Fruit fly (Drosophila melanogaster) ovary, adult (tissue): ENCODE data around the gene CG15212.

Experiments
- CG17801 ChIP-seq: fragments of 200-800 bp; optimal IDR thresholded peaks from 2 replicates; lab custom pipeline; 2019; ENCODE audit warnings: missing biosample characterization, mild to moderate bottlenecking, missing genetic modification characterization, moderate library complexity; ENCODE audit not compliant: partially characterized antibody

The CG15212 gene

DNA sequence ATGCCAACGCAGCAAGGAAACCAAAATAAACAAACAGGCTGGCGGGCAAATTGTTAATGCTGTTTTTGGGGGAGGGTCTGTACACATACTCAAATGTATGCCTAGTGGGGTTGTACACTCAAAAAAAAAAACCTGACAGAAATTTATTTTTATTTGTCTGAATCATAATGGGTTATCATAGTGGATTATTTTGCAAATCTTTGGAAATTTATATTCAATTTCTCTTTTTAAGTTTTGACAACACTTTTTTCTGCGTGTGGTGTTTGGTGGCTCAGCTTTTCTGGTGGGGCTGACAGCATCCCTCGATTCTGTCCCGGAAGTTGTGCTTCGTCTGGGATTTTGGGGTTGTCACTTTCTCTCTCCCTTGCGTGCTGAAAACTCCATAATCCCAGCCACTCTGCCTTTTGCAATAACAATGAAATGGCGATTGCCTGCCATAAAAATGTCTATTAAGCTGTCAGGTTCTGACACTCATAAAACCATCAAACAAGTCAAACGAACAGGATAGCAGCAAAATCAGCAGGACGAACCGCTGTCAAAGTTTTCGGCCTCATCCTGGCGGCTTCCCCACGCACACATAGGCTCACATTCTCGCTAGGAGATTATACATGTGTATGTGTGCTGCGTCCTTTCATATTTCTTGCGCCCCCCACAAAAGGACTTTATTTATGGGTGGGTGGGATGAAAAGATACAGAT is 23.7 kb downstream of the CG15212 start:
- TF ChIP-seq CG17801: no peak

DNA sequence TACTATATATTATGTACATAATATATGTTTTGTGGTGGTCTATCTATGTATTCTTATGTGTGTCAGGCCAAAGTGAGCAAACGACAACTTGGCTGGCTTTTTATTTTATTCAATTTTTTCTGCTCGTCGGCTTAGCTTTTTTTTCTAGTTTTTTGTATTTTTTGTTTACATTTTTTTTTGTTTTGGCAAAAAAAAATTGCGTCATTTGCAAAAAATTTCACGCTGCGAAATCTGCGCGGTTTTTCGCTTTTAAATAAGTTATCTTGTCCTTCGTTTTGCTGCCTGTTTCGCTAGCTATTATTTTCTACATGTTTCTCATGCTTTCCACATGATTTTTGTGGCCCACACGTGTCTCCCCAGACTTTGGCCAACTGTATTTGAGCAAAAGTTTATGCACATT is 41.1 kb downstream of the CG15212 start:
- TF ChIP-seq CG17801: peak; percentile 65

DNA sequence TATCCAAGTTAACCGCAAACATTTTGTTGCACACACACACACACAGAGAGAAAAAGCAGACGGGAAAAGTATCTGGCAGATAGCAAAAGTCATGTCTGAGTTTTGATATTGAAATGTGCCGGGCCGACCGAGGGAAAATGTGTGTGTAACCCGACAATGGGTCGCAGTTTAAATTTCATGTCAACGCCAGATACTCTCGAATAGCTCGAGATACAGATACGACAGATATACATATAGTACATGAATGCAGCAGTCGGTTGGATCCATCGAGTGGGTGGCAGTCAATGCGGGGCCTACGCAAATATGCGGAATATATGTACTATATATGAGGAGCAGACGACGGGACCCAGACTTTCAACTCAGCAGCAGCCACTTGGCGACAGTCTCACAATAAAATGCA is 44.7 kb downstream of the CG15212 start:
- TF ChIP-seq CG17801: no peak

dm6 chr3L:5176789-5177188 is 45.4 kb downstream of the CG15212 start:
- TF ChIP-seq CG17801: no peak

dm6 chr3L:5178903-5179302 is 47.6 kb downstream of the CG15212 start:
- TF ChIP-seq CG17801: no peak

dm6 chr3L:5180179-5180578 is 48.8 kb downstream of the CG15212 start:
- TF ChIP-seq CG17801: peak; percentile 44

DNA sequence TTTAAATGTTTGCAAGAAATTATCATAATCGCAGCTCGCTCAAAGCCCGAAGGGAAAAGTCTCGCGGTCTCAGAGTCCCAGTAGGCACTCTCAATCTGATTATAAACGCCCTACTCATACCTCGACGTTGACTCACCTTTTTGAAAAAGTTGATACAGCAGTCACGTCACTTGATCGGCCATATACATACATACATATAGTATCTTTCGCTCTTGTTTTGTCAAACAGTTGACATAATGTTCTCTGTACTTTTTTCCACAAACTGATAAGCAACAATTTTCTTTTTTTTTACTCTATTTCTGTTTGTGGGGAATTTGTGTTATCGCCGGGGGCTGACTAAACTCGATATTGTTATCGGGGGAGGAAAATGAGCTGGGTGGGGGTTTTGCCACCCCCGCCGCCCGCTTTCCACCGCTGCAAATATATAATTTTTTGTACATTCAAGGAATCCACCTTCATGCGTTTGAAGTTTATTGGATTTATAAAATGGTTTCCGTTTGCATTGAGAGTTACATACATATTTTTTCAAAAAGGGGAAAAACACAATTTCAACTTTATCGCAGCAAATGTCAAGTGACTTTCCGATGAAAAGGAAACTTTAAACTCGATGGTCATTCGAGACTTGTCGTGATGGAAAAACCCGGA is 49.7 kb downstream of the CG15212 start:
- TF ChIP-seq CG17801: no peak
